Worm (Caenorhabditis elegans) whole organism, L4 larva: ENCODE results near the gene ins-32.

Experiments
- aly-2 ChIP-seq: sonication (generic microtip); optimal IDR thresholded peaks from 2 replicates; lab custom pipeline; 2018; ENCODE audit warnings: missing biosample characterization, missing genetic modification characterization
- dmd-9 ChIP-seq: fragments of 200-800 bp; sonication (Bioruptor generic); IDR thresholded peaks from 2 replicates; pipeline ENCODE4 v1.3.6; 2022; ENCODE audit warnings: missing genetic modification reagents, missing genetic modification characterization, missing compliant biosample characterization
- snpc-1.2 ChIP-seq: fragments of 200-800 bp; sonication (Bioruptor generic); IDR thresholded peaks from 2 replicates; pipeline ENCODE4 v1.3.6; 2022; ENCODE audit warnings: missing genetic modification reagents, missing genetic modification characterization, missing compliant biosample characterization
- unc-39 ChIP-seq: sonication (generic microtip); optimal IDR thresholded peaks from 2 replicates; lab custom pipeline; 2017; ENCODE audit warnings: missing biosample characterization, missing genetic modification characterization
- zag-1 ChIP-seq: fragments of 150-350 bp; optimal IDR thresholded peaks from 2 replicates; lab custom pipeline; 2014; ENCODE audit warnings: missing biosample characterization, missing genetic modification characterization

ce11 chrII:3823855-3824254 lies 20.7 kb upstream of the ins-32 start, which contains the start of gene skr-15:
- TF ChIP-seq aly-2 (tag; lab: Kevin White, UChicago) (no peak), snpc-1.2 (no peak), unc-39 (tag; lab: Kevin White, UChicago) (no peak), dmd-9 (GFP tag; lab: Robert Waterston, UW) (no peak), zag-1 (tag; lab: Kevin White, UChicago) (no peak)
